Worm (Caenorhabditis elegans) whole organism, young adult: ENCODE data around the gene nipi-3.

Experiments
- ceh-79 ChIP-seq: sonication (generic microtip); optimal IDR thresholded peaks from 2 replicates; lab custom pipeline; 2017; ENCODE audit warnings: mild to moderate bottlenecking, missing genetic modification characterization, missing compliant biosample characterization
- chd-7 ChIP-seq: sonication (generic microtip); optimal IDR thresholded peaks from 2 replicates; lab custom pipeline; 2016; ENCODE audit warnings: mild to moderate bottlenecking, missing genetic modification characterization, moderate library complexity, missing compliant biosample characterization
- dox-1 ChIP-seq: fragments of 200-800 bp; sonication (Bioruptor generic); IDR thresholded peaks from 2 replicates; pipeline ENCODE4 v1.3.6; 2022; ENCODE audit warnings: missing genetic modification reagents, missing genetic modification characterization, missing compliant biosample characterization
- madf-6 ChIP-seq: fragments of 200-800 bp; sonication (Bioruptor generic); IDR thresholded peaks from 2 replicates; pipeline ENCODE4 v1.3.6; 2022; ENCODE audit warnings: missing genetic modification reagents, missing genetic modification characterization, missing compliant biosample characterization
- rcor-1 ChIP-seq: fragments of 200-800 bp; sonication (Bioruptor generic); IDR thresholded peaks from 2 replicates; pipeline ENCODE4 v1.3.6; 2022; ENCODE audit warnings: missing genetic modification reagents, missing genetic modification characterization, missing compliant biosample characterization

DNA sequence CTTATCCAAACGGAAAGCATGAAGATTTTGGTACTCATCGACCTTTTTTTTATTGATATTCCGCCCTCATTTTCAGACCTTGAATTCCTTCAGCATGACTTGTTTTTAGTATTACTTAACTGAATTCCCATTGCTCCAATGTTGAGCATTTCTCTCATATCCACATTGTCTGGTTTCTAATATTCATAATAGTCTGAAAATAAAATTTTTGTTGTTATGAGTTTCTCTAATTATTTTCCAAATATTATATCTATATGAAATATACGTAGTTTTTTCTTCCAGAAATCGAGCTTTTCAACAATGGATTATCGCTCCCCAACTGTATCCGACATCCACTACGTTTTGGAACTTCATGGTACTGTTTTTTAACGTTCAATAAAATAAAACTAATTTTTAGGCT is 34.9 kb downstream of the nipi-3 start, which contains the start of gene H08J19.1:
- no peak for TF ChIP-seq ceh-79 (tag; lab: Kevin White, UChicago)
- no peak for TF ChIP-seq dox-1 (GFP tag; lab: Robert Waterston, UW)
- TF ChIP-seq chd-7: no peak
- TF ChIP-seq rcor-1: no peak
- TF ChIP-seq madf-6 (GFP tag; lab: Robert Waterston, UW): no peak
